Fruit fly (Drosophila melanogaster): ENCODE data around the gene CG43774.

The CG43774 gene

DNA sequence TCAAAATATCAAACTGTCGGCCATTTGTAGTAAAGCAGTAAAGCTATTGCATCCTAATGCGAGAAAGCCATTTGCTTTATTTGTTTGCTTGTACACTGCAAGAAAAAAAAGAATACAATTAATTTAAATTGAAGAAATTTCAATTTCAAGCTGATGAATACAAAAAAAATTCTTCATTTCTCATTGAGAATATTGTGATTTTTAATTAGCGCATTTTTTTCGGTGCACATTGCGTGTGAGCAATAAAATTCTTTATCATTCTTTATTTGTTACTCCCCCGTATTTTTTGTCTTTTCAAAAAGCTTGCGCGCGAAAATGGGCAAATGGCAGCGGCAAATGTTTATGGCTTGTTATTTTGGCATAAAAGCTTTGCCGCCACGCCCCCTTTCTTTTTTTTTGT, 3.6 kb downstream of the CG43774 start (continued):
- TF ChIP-seq sob (GFP tag; IDR thresholded peaks at IDR 0.05): no peak
- TF ChIP-seq Oli (tag; optimal IDR thresholded peaks at IDR 0.05): no peak
- peak; percentile 33 for TF ChIP-seq dmrt99B (tag; optimal IDR thresholded peaks at IDR 0.05)
- TF ChIP-seq CG17568 (GFP tag; optimal IDR thresholded peaks at IDR 0.05): no peak
- peak; percentile 24 for TF ChIP-seq Hmr (GFP tag; optimal IDR thresholded peaks at IDR 0.05)
- no peak for TF ChIP-seq croc (GFP tag; conservative IDR thresholded peaks at IDR 0.05)
- no peak for TF ChIP-seq D19B (GFP tag; optimal IDR thresholded peaks at IDR 0.05)
- TF ChIP-seq tap (tag; optimal IDR thresholded peaks at IDR 0.05): no peak
- no peak for TF ChIP-seq Mes4 (GFP tag; optimal IDR thresholded peaks at IDR 0.05)
- no peak for TF ChIP-seq lilli (GFP tag; optimal IDR thresholded peaks at IDR 0.05)
- TF ChIP-seq CG34422 (GFP tag; IDR thresholded peaks at IDR 0.05): 0 out of 3 replicates have a peak, but pooled peaks have one; percentile 12
- no peak for TF ChIP-seq lbe (GFP tag; optimal IDR thresholded peaks at IDR 0.05)
- TF ChIP-seq h (optimal IDR thresholded peaks at IDR 0.05): no peak
- TF ChIP-seq chinmo (GFP tag; IDR thresholded peaks at IDR 0.05; ENCODE audit: partially characterized antibody): no peak
- no peak for TF ChIP-seq ara (GFP tag; IDR thresholded peaks at IDR 0.05)
- no peak for TF ChIP-seq Awh (GFP tag; IDR thresholded peaks at IDR 0.05)
- no peak for TF ChIP-seq Drgx (GFP tag; IDR thresholded peaks at IDR 0.05)
- TF ChIP-seq inv (GFP tag; IDR thresholded peaks at IDR 0.05; ENCODE audit: partially characterized antibody): no peak
- TF ChIP-seq eyg (GFP tag; optimal IDR thresholded peaks at IDR 0.05): no peak
- no peak for TF ChIP-seq stc (GFP tag; IDR thresholded peaks at IDR 0.05)
- no peak for TF ChIP-seq Poxn (GFP tag; IDR thresholded peaks at IDR 0.05)
- TF ChIP-seq Hr51 (GFP tag; optimal IDR thresholded peaks at IDR 0.05): peak in 1 of 2 experiments; percentile 26
- no peak for TF ChIP-seq cwo (GFP tag; optimal IDR thresholded peaks at IDR 0.05)
- TF ChIP-seq Hr39 (optimal IDR thresholded peaks at IDR 0.05): no peak
- TF ChIP-seq crol (GFP tag; IDR thresholded peaks at IDR 0.05): no peak
- no peak for TF ChIP-seq CG4282 (GFP tag; optimal IDR thresholded peaks at IDR 0.05)
- no peak for TF ChIP-seq chif (GFP tag; optimal IDR thresholded peaks at IDR 0.05)
- TF ChIP-seq phol (tag; optimal IDR thresholded peaks at IDR 0.05): no peak
- TF ChIP-seq Dbx (GFP tag; IDR thresholded peaks at IDR 0.05): peak; percentile 37; the same call in 1 of the 3 replicates
- TF ChIP-seq gem (tag; optimal IDR thresholded peaks at IDR 0.05): peak; percentile 51
- no peak for TF ChIP-seq CG4404 (GFP tag; IDR thresholded peaks at IDR 0.05)
- TF ChIP-seq tx (GFP tag; optimal IDR thresholded peaks at IDR 0.05): no peak
- TF ChIP-seq CG8089 (GFP tag; optimal IDR thresholded peaks at IDR 0.05): no peak
- TF ChIP-seq trh (GFP tag; optimal IDR thresholded peaks at IDR 0.05): no peak
- TF ChIP-seq Opbp (GFP tag; IDR thresholded peaks at IDR 0.05; ENCODE audit: partially characterized antibody): no peak
- TF ChIP-seq ttk (GFP tag; IDR thresholded peaks at IDR 0.05): 0 out of 2 replicates have a peak, but pooled peaks have one; percentile 8
- TF ChIP-seq bowl (GFP tag; IDR thresholded peaks at IDR 0.05): no peak
- no peak for TF ChIP-seq pfk (GFP tag; optimal IDR thresholded peaks at IDR 0.05)
- TF ChIP-seq jing (GFP tag; optimal IDR thresholded peaks at IDR 0.05): no peak
- no peak for TF ChIP-seq CG11560 (tag; IDR thresholded peaks at IDR 0.05)
- TF ChIP-seq CG9437 (GFP tag; optimal IDR thresholded peaks at IDR 0.05): no peak
- no peak for TF ChIP-seq Sry-β (GFP tag; optimal IDR thresholded peaks at IDR 0.05)
- no peak for TF ChIP-seq CG10366 (GFP tag; IDR thresholded peaks at IDR 0.05)
- no peak for TF ChIP-seq Sin3A (optimal IDR thresholded peaks at IDR 0.05)
- no peak for TF ChIP-seq Doc2 (GFP tag; IDR thresholded peaks at IDR 0.05)
- no peak for TF ChIP-seq CG9876 (GFP tag; optimal IDR thresholded peaks at IDR 0.05)
- TF ChIP-seq Hey (tag; optimal IDR thresholded peaks at IDR 0.05): no peak
- TF ChIP-seq CG6765 (GFP tag; optimal IDR thresholded peaks at IDR 0.05): no peak
- TF ChIP-seq NC2β (GFP tag; optimal IDR thresholded peaks at IDR 0.05): no peak
- TF ChIP-seq Sox100B (GFP tag; optimal IDR thresholded peaks at IDR 0.05): no peak
- no peak for TF ChIP-seq CG11093 (GFP tag; IDR thresholded peaks at IDR 0.05)
- TF ChIP-seq CG12219 (GFP tag; optimal IDR thresholded peaks at IDR 0.05): no peak
- TF ChIP-seq CG13287 (GFP tag; IDR thresholded peaks at IDR 0.05; ENCODE audit: partially characterized antibody): no peak
